Worm (Caenorhabditis elegans) whole organism, midembryonic: ENCODE results near the gene mlc-6.

ENCODE experiments used
- ref-1 ChIP-seq: fragments of 200-800 bp; sonication (Bioruptor generic); conservative IDR thresholded peaks from 2 replicates; pipeline ENCODE4 v1.3.6; 2022; ENCODE audit warnings: missing genetic modification reagents, missing genetic modification characterization, missing compliant biosample characterization

mlc-6 gene

ce11 chrX:14206321-14206720, 40.1 kb downstream of the mlc-6 start:
- no peak for TF ChIP-seq ref-1 (GFP tag; lab: Robert Waterston, UW)
